Worm (Caenorhabditis elegans) whole organism, L1 larva: ENCODE measurements around the gene pals-27.

Experiments
- C34B4.2 ChIP-seq: sonication (generic microtip); optimal IDR thresholded peaks from 2 replicates; lab custom pipeline; 2017; ENCODE audit warnings: mild to moderate bottlenecking, missing genetic modification characterization, missing compliant biosample characterization
- F16B12.6 ChIP-seq: fragments of 150-350 bp; optimal IDR thresholded peaks from 2 replicates; lab custom pipeline; 2014; ENCODE audit warnings: missing biosample characterization, missing genetic modification characterization
- Y116A8C.19 ChIP-seq: sonication (generic microtip); optimal IDR thresholded peaks from 2 replicates; lab custom pipeline; 2016; ENCODE audit warnings: missing compliant biosample characterization, missing genetic modification characterization, borderline replicate concordance
- aha-1 ChIP-seq: fragments of 150-350 bp; optimal IDR thresholded peaks from 2 replicates; lab custom pipeline; 2014; ENCODE audit warnings: missing biosample characterization, missing genetic modification characterization
- alr-1 ChIP-seq: fragments of 200-800 bp; sonication (Bioruptor generic); optimal IDR thresholded peaks from 2 replicates; lab custom pipeline; 2018; ENCODE audit warnings: borderline replicate concordance, mild to moderate bottlenecking, missing genetic modification characterization, missing compliant biosample characterization
- ama-1 ChIP-seq: fragments of 150-350 bp; optimal IDR thresholded peaks from 2 replicates; lab custom pipeline; 2014
- ceh-82 ChIP-seq, 3 experiments: fragments of 150-350 bp in 1 of 3; sonication (generic microtip) in 2 of 3; optimal IDR thresholded peaks; 2 replicates each; lab custom pipeline; 2014 to 2017; ENCODE audit warnings: missing biosample characterization in 3 of 3, missing genetic modification characterization in 3 of 3
- ceh-88 ChIP-seq: fragments of 200-800 bp; sonication (Bioruptor generic); IDR thresholded peaks from 2 replicates; pipeline ENCODE4 v1.3.6; 2022; ENCODE audit warnings: missing genetic modification characterization, missing compliant biosample characterization
- ceh-90 ChIP-seq: sonication (generic microtip); optimal IDR thresholded peaks from 2 replicates; lab custom pipeline; 2016; ENCODE audit warnings: missing genetic modification characterization, missing compliant biosample characterization
- ces-1 ChIP-seq: fragments of 150-350 bp; optimal IDR thresholded peaks from 2 replicates; lab custom pipeline; 2014; ENCODE audit warnings: missing biosample characterization, missing genetic modification reagents, missing genetic modification characterization
- dpl-1 ChIP-seq, 3 experiments: fragments of 150-350 bp in 2 of 3; sonication (generic microtip) in 1 of 3; optimal IDR thresholded peaks; 2 replicates each; lab custom pipeline; 2014 to 2017; ENCODE audit warnings: missing biosample characterization in 3 of 3, missing genetic modification characterization in 3 of 3, missing genetic modification reagents in 3 of 3
- dsc-1 ChIP-seq: sonication (generic microtip); optimal IDR thresholded peaks from 2 replicates; lab custom pipeline; 2016; ENCODE audit warnings: mild to moderate bottlenecking, missing genetic modification characterization, missing compliant biosample characterization
- efl-3 ChIP-seq: fragments of 200-800 bp; sonication (Bioruptor generic); optimal IDR thresholded peaks from 2 replicates; lab custom pipeline; 2018; ENCODE audit warnings: mild to moderate bottlenecking, missing genetic modification characterization, missing compliant biosample characterization
- egl-27 ChIP-seq, 2 experiments: fragments of 150-350 bp in 1 of 2; sonication (generic microtip); optimal IDR thresholded peaks; 3 replicates each; lab custom pipeline; 2017 to 2018; ENCODE audit warnings: missing biosample characterization in 2 of 2, missing genetic modification characterization in 2 of 2, missing genetic modification reagents in 2 of 2
- elt-2 ChIP-seq: sonication (generic microtip); optimal IDR thresholded peaks from 2 replicates; lab custom pipeline; 2016; ENCODE audit warnings: missing genetic modification characterization, mild to moderate bottlenecking, inconsistent platforms, missing compliant biosample characterization, missing genetic modification reagents
- elt-3 ChIP-seq, 6 experiments: fragments of 150-350 bp in 1 of 6; sonication (generic microtip); optimal IDR thresholded peaks; 2 replicates each; lab custom pipeline; 2017 to 2018; ENCODE audit warnings: missing biosample characterization in 6 of 6, missing genetic modification characterization in 6 of 6, inconsistent platforms in 1 of 6
- fkh-10 ChIP-seq: sonication (generic microtip); optimal IDR thresholded peaks from 2 replicates; lab custom pipeline; 2017; ENCODE audit warnings: missing biosample characterization, missing genetic modification reagents, missing genetic modification characterization
- fkh-4 ChIP-seq: sonication (generic microtip); optimal IDR thresholded peaks from 2 replicates; lab custom pipeline; 2016; ENCODE audit warnings: missing compliant biosample characterization, missing genetic modification characterization, borderline replicate concordance
- fkh-8 ChIP-seq: sonication (generic microtip); optimal IDR thresholded peaks from 2 replicates; lab custom pipeline; 2016; ENCODE audit warnings: mild to moderate bottlenecking, missing genetic modification characterization, missing compliant biosample characterization
- hlh-17 ChIP-seq: fragments of 200-800 bp; sonication (Bioruptor generic); optimal IDR thresholded peaks from 2 replicates; lab custom pipeline; 2018; ENCODE audit warnings: missing genetic modification characterization, mild to moderate bottlenecking, missing compliant biosample characterization, moderate library complexity, borderline replicate concordance
- hlh-4 ChIP-seq: sonication (generic microtip); optimal IDR thresholded peaks from 2 replicates; lab custom pipeline; 2016; ENCODE audit warnings: mild to moderate bottlenecking, missing genetic modification characterization, missing compliant biosample characterization
- hpl-2 ChIP-seq: fragments of 150-350 bp; optimal IDR thresholded peaks from 2 replicates; lab custom pipeline; 2014; ENCODE audit warnings: missing biosample characterization, missing genetic modification reagents, missing genetic modification characterization
- irx-1 ChIP-seq: sonication (generic microtip); optimal IDR thresholded peaks from 2 replicates; lab custom pipeline; 2016; ENCODE audit warnings: missing genetic modification characterization, missing compliant biosample characterization
- jun-1 ChIP-seq: fragments of 150-350 bp; optimal IDR thresholded peaks from 2 replicates; lab custom pipeline; 2014; ENCODE audit warnings: missing biosample characterization, missing genetic modification reagents, missing genetic modification characterization
- lin-13 ChIP-seq: fragments of 150-350 bp; optimal IDR thresholded peaks from 2 replicates; lab custom pipeline; 2014; ENCODE audit warnings: missing biosample characterization, missing genetic modification reagents, missing genetic modification characterization
- lin-39 ChIP-seq: fragments of 150-350 bp; optimal IDR thresholded peaks from 2 replicates; lab custom pipeline; 2014; ENCODE audit warnings: missing biosample characterization, missing genetic modification reagents, missing genetic modification characterization
- lir-3 ChIP-seq: sonication (generic microtip); optimal IDR thresholded peaks from 2 replicates; lab custom pipeline; 2016; ENCODE audit warnings: mild to moderate bottlenecking, missing genetic modification characterization, moderate library complexity, missing compliant biosample characterization; ENCODE audit not compliant: poor library complexity
- lsy-2 ChIP-seq, 2 experiments: fragments of 150-350 bp; optimal IDR thresholded peaks; 2 replicates each; lab custom pipeline; 2014; ENCODE audit warnings: missing biosample characterization in 2 of 2, missing genetic modification characterization in 2 of 2
- mab-9 ChIP-seq: fragments of 200-800 bp; sonication (Bioruptor generic); IDR thresholded peaks from 2 replicates; pipeline ENCODE4 v1.3.6; 2022; ENCODE audit warnings: missing genetic modification reagents, missing genetic modification characterization, missing compliant biosample characterization
- mdl-1 ChIP-seq, 2 experiments: fragments of 150-350 bp; optimal IDR thresholded peaks; 2 replicates each; lab custom pipeline; 2014 to 2017; ENCODE audit warnings: missing biosample characterization in 2 of 2, missing genetic modification characterization in 2 of 2, inconsistent platforms in 1 of 2
- mef-2 ChIP-seq: fragments of 150-350 bp; optimal IDR thresholded peaks from 2 replicates; lab custom pipeline; 2014; ENCODE audit warnings: missing biosample characterization, missing genetic modification characterization
- mep-1 ChIP-seq: fragments of 150-350 bp; optimal IDR thresholded peaks from 2 replicates; lab custom pipeline; 2014; ENCODE audit warnings: missing biosample characterization, missing genetic modification characterization
- nhr-11 ChIP-seq: fragments of 150-350 bp; optimal IDR thresholded peaks from 2 replicates; lab custom pipeline; 2014; ENCODE audit warnings: missing biosample characterization, missing genetic modification characterization
- nhr-19 ChIP-seq: fragments of 200-800 bp; sonication (Bioruptor generic); conservative IDR thresholded peaks from 2 replicates; pipeline ENCODE4 v1.3.6; 2022; ENCODE audit warnings: missing genetic modification characterization, missing compliant biosample characterization
- nhr-237 ChIP-seq: fragments of 150-350 bp; optimal IDR thresholded peaks from 2 replicates; lab custom pipeline; 2014; ENCODE audit warnings: missing biosample characterization, missing genetic modification characterization
- nhr-28 ChIP-seq: fragments of 150-350 bp; optimal IDR thresholded peaks from 2 replicates; lab custom pipeline; 2014; ENCODE audit warnings: missing biosample characterization, missing genetic modification characterization
- nhr-47 ChIP-seq: sonication (generic microtip); optimal IDR thresholded peaks from 2 replicates; lab custom pipeline; 2016; ENCODE audit warnings: mild to moderate bottlenecking, missing genetic modification characterization, moderate library complexity, missing compliant biosample characterization
- nhr-76 ChIP-seq: sonication (generic microtip); optimal IDR thresholded peaks from 2 replicates; lab custom pipeline; 2017; ENCODE audit warnings: missing biosample characterization, missing genetic modification characterization
- nhr-85 ChIP-seq: sonication (generic microtip); peaks from one replicate; lab custom pipeline; 2016; ENCODE audit warnings: missing genetic modification characterization, inconsistent platforms, missing compliant biosample characterization
- pag-3 ChIP-seq: sonication (generic microtip); optimal IDR thresholded peaks from 2 replicates; lab custom pipeline; 2017; ENCODE audit warnings: missing genetic modification characterization, mild to moderate bottlenecking, missing compliant biosample characterization, antibody characterized with exemption, borderline replicate concordance; ENCODE audit not compliant: insufficient read depth
- pqm-1 ChIP-seq: sonication (generic microtip); optimal IDR thresholded peaks from 3 replicates; lab custom pipeline; 2017; ENCODE audit warnings: missing biosample characterization, missing genetic modification characterization
- skn-1 ChIP-seq: fragments of 150-350 bp; optimal IDR thresholded peaks from 2 replicates; lab custom pipeline; 2014; ENCODE audit warnings: missing biosample characterization, missing genetic modification characterization
- snpc-4 ChIP-seq: fragments of 150-350 bp; optimal IDR thresholded peaks from 2 replicates; lab custom pipeline; 2014; ENCODE audit warnings: missing biosample characterization, missing genetic modification characterization
- sox-4 ChIP-seq: sonication (generic microtip); optimal IDR thresholded peaks from 2 replicates; lab custom pipeline; 2016; ENCODE audit warnings: missing genetic modification characterization, missing compliant biosample characterization
- tbx-2 ChIP-seq: sonication (generic microtip); optimal IDR thresholded peaks from 2 replicates; lab custom pipeline; 2016; ENCODE audit warnings: missing genetic modification characterization, missing compliant biosample characterization
- unc-62 ChIP-seq: fragments of 150-350 bp; optimal IDR thresholded peaks from 2 replicates; lab custom pipeline; 2014; ENCODE audit warnings: missing biosample characterization, missing genetic modification reagents, missing genetic modification characterization
- xbp-1 ChIP-seq: sonication (generic microtip); optimal IDR thresholded peaks from 2 replicates; lab custom pipeline; 2016; ENCODE audit warnings: missing genetic modification characterization, missing compliant biosample characterization
- zip-4 ChIP-seq: fragments of 200-800 bp; sonication (Bioruptor generic); optimal IDR thresholded peaks from 2 replicates; lab custom pipeline; 2018; ENCODE audit warnings: mild to moderate bottlenecking, missing genetic modification characterization, moderate library complexity, missing compliant biosample characterization
- ztf-4 ChIP-seq: fragments of 150-350 bp; optimal IDR thresholded peaks from 2 replicates; lab custom pipeline; 2014; ENCODE audit warnings: missing biosample characterization, missing genetic modification characterization

Gene pals-27

ce11 chrIII:4412108-4413009, 30.9 kb downstream of the pals-27 start (continued):
- TF ChIP-seq nhr-11 (tag; lab: Kevin White, UChicago) (no peak), sox-4 (tag; lab: Kevin White, UChicago) (no peak), lsy-2 (tag; optimal IDR thresholded peaks at IDR 0.05; lab: Kevin White, UChicago) (peak; percentile 27 to 52), nhr-76 (tag; lab: Kevin White, UChicago) (no peak), irx-1 (tag; lab: Kevin White, UChicago) (no peak), elt-3 (tag; optimal IDR thresholded peaks at IDR 0.05; lab: Kevin White, UChicago) (no peak), xbp-1 (peak; percentile 29), F16B12.6 (tag; lab: Kevin White, UChicago) (peak; percentile 19)

- TF ChIP-seq tbx-2 (no peak), nhr-19 (GFP tag; lab: Robert Waterston, UW) (0 out of 2 replicates have a peak, but pooled peaks have one; percentile 8), aha-1 (tag; lab: Kevin White, UChicago) (no peak), ceh-90 (tag; lab: Kevin White, UChicago) (no peak), dpl-1 (GFP tag; optimal IDR thresholded peaks at IDR 0.05; lab: Kevin White, UChicago) (no peak), elt-3 (tag; optimal IDR thresholded peaks at IDR 0.05; lab: Kevin White, UChicago) (peak in 4 of 6 experiments; percentile 9 to 96 (median 52)), fkh-8 (tag; lab: Kevin White, UChicago) (no peak), hpl-2 (no peak), efl-3 (GFP tag; lab: Kevin White, UChicago) (no peak), fkh-10 (GFP tag; lab: Kevin White, UChicago) (no peak), alr-1 (no peak), nhr-237 (no peak), hlh-17 (GFP tag; lab: Kevin White, UChicago) (no peak), mab-9 (no peak), ces-1 (GFP tag; lab: Kevin White, UChicago) (no peak), egl-27 (tag; optimal IDR thresholded peaks at IDR 0.05; lab: Kevin White, UChicago) (no peak), ceh-82 (tag; optimal IDR thresholded peaks at IDR 0.05; lab: Kevin White, UChicago) (no peak), nhr-85 (tag; lab: Kevin White, UChicago) (peak; percentile 72), lir-3 (no peak), lin-13 (GFP tag; lab: Kevin White, UChicago) (no peak), ceh-88 (GFP tag; lab: Robert Waterston, UW) (no peak), hlh-4 (tag; lab: Kevin White, UChicago) (no peak), zip-4 (GFP tag; lab: Kevin White, UChicago) (no peak), nhr-28 (tag; lab: Kevin White, UChicago) (no peak), ama-1 (lab: Kevin White, UChicago) (no peak), mef-2 (tag; lab: Kevin White, UChicago) (no peak), lin-39 (tag; lab: Kevin White, UChicago) (no peak), skn-1 (tag; lab: Kevin White, UChicago) (peak; percentile 25), C34B4.2 (no peak), pag-3 (tag; lab: Kevin White, UChicago) (no peak), unc-62 (no peak), nhr-47 (tag; lab: Kevin White, UChicago) (no peak), elt-2 (peak; percentile 86), snpc-4 (no peak), Y116A8C.19 (tag; lab: Kevin White, UChicago) (no peak), pqm-1 (tag; lab: Kevin White, UChicago) (peak; percentile 53), dsc-1 (tag; lab: Kevin White, UChicago) (no peak), mep-1 (tag; lab: Kevin White, UChicago) (no peak), jun-1 (no peak), fkh-4 (tag; lab: Kevin White, UChicago) (no peak), F16B12.6 (tag; lab: Kevin White, UChicago) (no peak), ztf-4 (tag; lab: Kevin White, UChicago) (no peak), mdl-1 (tag; optimal IDR thresholded peaks at IDR 0.05; lab: Kevin White, UChicago) (no peak)
These were observed 31.7 kb downstream of the pals-27 start, which contains the start of gene mpc-1 for ce11 chrIII:4413099-4413498. TSS of gene mpc-1 (plus strand) at chrIII:4413457.
